Worm (Caenorhabditis elegans): ENCODE data around the gene T24B8.3.
A peak's percentile ranks its signal among the peaks of the same experiment; 100 is the strongest.

T24B8.3 gene

DNA sequence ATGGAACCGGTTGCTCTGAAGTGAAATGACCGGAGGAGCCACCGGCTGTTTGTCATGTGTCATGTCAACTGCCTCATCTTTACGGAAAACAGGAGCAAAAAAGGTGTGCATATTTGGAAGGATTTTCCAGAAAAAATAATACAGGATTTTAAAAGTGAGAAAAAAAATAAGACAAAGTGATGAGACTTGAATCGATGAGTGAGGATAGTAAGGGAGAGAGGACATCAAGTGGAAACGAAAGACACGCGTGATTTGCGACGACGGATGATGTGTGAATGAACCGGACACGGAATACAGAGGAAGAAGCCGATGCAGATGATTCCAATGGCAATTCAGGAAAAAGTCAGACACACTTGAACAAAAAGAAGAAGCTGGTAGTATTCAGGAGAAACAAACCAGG, 36.6 kb downstream of the T24B8.3 start:
- TF ChIP-seq daf-12 (tag; optimal IDR thresholded peaks at IDR 0.05): no peak
- peak; percentile 93 for TF ChIP-seq aha-1 (tag)
- TF ChIP-seq unc-62 (GFP tag; optimal IDR thresholded peaks at IDR 0.05 in 1 of 2): peak in 1 of 2 experiments; percentile 40
- no peak for TF ChIP-seq unc-62 (tag; optimal IDR thresholded peaks at IDR 0.05)

ce11 chrII:9021625-9022024, 39.3 kb downstream of the T24B8.3 start:
- TF ChIP-seq unc-62 (GFP tag; optimal IDR thresholded peaks at IDR 0.05 in 1 of 2) (peak in 1 of 2 experiments; percentile 96), unc-62 (tag; optimal IDR thresholded peaks at IDR 0.05) (no peak), lin-39 (tag; optimal IDR thresholded peaks at IDR 0.05) (no peak)

DNA sequence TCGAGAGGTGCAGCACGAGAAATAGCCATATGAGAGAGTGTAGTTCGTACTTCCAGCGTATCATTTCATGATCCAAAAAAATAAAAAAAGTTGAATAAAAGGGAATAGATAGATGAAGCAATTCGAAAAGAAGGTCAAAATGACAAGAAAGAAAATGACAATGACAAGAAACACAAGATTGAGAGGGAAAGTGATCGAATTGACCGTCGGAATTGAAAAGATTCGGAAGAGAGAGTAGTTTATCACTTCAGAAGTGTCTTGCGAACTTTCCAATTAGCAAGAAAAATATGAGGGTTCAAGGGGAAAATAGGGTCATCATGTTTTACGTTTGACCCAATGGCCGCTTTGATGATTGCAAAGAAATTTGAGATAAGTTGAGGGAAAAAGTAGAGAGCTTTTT, 41.2 kb downstream of the T24B8.3 start, which contains the start of gene dep-1:
dep-1 (minus strand) TSS at position 95 of the 400 bp plus-strand sequence.
- no peak for TF ChIP-seq dmd-6 (GFP tag; IDR thresholded peaks at IDR 0.05)
- TF ChIP-seq nhr-111 (GFP tag; optimal IDR thresholded peaks at IDR 0.05): no peak
- TF ChIP-seq R02D3.7 (tag; optimal IDR thresholded peaks at IDR 0.05): no peak

DNA sequence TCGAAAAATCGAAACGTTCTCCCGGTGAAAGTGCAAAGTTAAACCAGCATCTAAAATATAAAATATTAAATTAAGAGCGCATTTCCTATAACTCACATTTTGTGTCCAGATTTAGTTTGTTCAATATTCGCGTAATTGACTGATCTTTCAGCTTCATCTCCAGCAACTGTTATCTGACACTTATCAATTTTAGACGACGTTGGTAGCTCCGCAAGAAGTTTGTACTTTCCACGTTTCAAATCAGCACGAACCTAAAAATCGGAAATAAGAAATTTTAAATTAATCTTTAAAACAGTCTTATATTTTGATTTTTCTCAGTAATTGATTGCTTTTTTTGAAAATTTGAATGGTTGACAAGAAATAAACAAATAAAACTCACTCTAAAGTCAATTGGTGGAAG, 43.3 kb downstream of the T24B8.3 start:
- peak in 1 of 2 experiments; percentile 91 for TF ChIP-seq unc-62 (GFP tag; optimal IDR thresholded peaks at IDR 0.05 in 1 of 2)
- TF ChIP-seq unc-62 (tag; optimal IDR thresholded peaks at IDR 0.05): no peak
- no peak for TF ChIP-seq zfp-2 (tag; optimal IDR thresholded peaks at IDR 0.05)

DNA sequence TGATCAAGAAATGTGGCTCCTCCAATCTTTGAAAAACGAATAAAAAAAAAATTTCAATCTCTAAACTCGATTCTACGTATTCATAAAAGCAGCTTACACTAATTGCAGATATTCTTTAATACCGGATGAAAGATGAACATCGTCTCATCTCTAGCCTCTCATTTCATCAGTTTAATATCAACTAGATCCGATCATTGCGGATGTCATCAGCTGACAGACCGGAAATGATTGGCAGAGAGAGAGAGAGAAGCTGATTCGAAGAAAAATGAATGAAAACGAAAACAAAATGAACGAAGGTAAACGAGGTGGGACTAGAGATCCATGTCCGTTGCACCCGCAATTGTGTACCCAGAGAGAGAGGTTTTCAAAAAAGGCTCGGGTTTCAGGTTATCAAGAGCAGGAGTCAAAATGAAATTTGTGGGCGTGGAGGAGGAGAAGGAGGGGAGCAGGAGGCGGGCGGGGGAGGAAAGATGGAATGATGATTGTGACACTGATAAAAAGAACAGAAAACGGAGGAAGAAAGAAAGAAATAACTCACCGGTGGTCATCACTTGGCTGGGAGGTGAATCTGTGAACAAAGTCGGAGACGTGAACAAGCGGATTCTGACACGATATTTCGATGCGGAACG, 45.9 kb downstream of the T24B8.3 start:
- TF ChIP-seq pqm-1 (tag; optimal IDR thresholded peaks at IDR 0.05): peak; percentile 10
- TF ChIP-seq ceh-62 (tag; optimal IDR thresholded peaks at IDR 0.05): no peak
- no peak for TF ChIP-seq ama-1 (optimal IDR thresholded peaks at IDR 0.05)
- no peak for TF ChIP-seq fos-1 (tag; optimal IDR thresholded peaks at IDR 0.05)
- TF ChIP-seq zfp-3 (GFP tag; conservative IDR thresholded peaks at IDR 0.05): no peak
- TF ChIP-seq sdz-12 (GFP tag; optimal IDR thresholded peaks at IDR 0.05): no peak
- TF ChIP-seq unc-62 (GFP tag; optimal IDR thresholded peaks at IDR 0.05 in 1 of 2): no peak
- TF ChIP-seq unc-62 (tag; optimal IDR thresholded peaks at IDR 0.05): no peak
- no peak for TF ChIP-seq T26A8.4 (GFP tag; IDR thresholded peaks at IDR 0.05)
- TF ChIP-seq dmd-6 (GFP tag; IDR thresholded peaks at IDR 0.05): 0 out of 2 replicates have a peak, but pooled peaks have one; percentile 20
- TF ChIP-seq F26F4.8 (GFP tag; conservative IDR thresholded peaks at IDR 0.05): no peak
- no peak for TF ChIP-seq snpc-4 (tag; optimal IDR thresholded peaks at IDR 0.05)
- no peak for TF ChIP-seq zag-1 (tag; optimal IDR thresholded peaks at IDR 0.05)
- TF ChIP-seq lin-13 (GFP tag; optimal IDR thresholded peaks at IDR 0.05): no peak
- peak; percentile 59 for TF ChIP-seq aha-1 (tag)
- TF ChIP-seq duxl-1 (tag; optimal IDR thresholded peaks at IDR 0.05; ENCODE audit: poor library complexity): no peak
- peak; percentile 12 for TF ChIP-seq hlh-30 (tag; optimal IDR thresholded peaks at IDR 0.05; ENCODE audit: insufficient read depth)
- TF ChIP-seq zip-11 (GFP tag; IDR thresholded peaks at IDR 0.05): no peak
- TF ChIP-seq saeg-2 (GFP tag; IDR thresholded peaks at IDR 0.05): no peak

- TF ChIP-seq ceh-82 (tag; optimal IDR thresholded peaks at IDR 0.05): no peak
- no peak for TF ChIP-seq unc-39 (tag; optimal IDR thresholded peaks at IDR 0.05)
- no peak for TF ChIP-seq pha-4 (GFP tag; IDR thresholded peaks at IDR 0.05)
- no peak for TF ChIP-seq pha-4 (tag; optimal IDR thresholded peaks at IDR 0.05)
- no peak for TF ChIP-seq unc-130 (GFP tag; optimal IDR thresholded peaks at IDR 0.05)
- no peak for TF ChIP-seq nhr-11 (tag; optimal IDR thresholded peaks at IDR 0.05)
- no peak for TF ChIP-seq duxl-1 (tag; optimal IDR thresholded peaks at IDR 0.05; ENCODE audit: poor library complexity)
- TF ChIP-seq dmd-9 (GFP tag; IDR thresholded peaks at IDR 0.05): no peak
- no peak for TF ChIP-seq daf-12 (tag; optimal IDR thresholded peaks at IDR 0.05)
- no peak for TF ChIP-seq mep-1 (tag; optimal IDR thresholded peaks at IDR 0.05)
- no peak for TF ChIP-seq ceh-44 (GFP tag; IDR thresholded peaks at IDR 0.05)
- TF ChIP-seq nhr-28 (tag; optimal IDR thresholded peaks at IDR 0.05): no peak
- no peak for TF ChIP-seq F26F4.8 (GFP tag; conservative IDR thresholded peaks at IDR 0.05)
- no peak for TF ChIP-seq zfp-3 (GFP tag; conservative IDR thresholded peaks at IDR 0.05)
- TF ChIP-seq daf-16 (GFP tag; optimal IDR thresholded peaks at IDR 0.05): no peak
- TF ChIP-seq daf-16 (tag; optimal IDR thresholded peaks at IDR 0.05): no peak
- TF ChIP-seq mxl-2 (GFP tag; conservative IDR thresholded peaks at IDR 0.05): no peak
- TF ChIP-seq T26A8.4 (GFP tag; IDR thresholded peaks at IDR 0.05): no peak
- TF ChIP-seq F10B5.3 (tag; optimal IDR thresholded peaks at IDR 0.05): no peak
Observed at ce11 chrII:9014188-9014587, 46.7 kb downstream of the T24B8.3 start.
